Fruit fly (Drosophila melanogaster): ENCODE data around the gene slp2.

slp2 gene

DNA sequence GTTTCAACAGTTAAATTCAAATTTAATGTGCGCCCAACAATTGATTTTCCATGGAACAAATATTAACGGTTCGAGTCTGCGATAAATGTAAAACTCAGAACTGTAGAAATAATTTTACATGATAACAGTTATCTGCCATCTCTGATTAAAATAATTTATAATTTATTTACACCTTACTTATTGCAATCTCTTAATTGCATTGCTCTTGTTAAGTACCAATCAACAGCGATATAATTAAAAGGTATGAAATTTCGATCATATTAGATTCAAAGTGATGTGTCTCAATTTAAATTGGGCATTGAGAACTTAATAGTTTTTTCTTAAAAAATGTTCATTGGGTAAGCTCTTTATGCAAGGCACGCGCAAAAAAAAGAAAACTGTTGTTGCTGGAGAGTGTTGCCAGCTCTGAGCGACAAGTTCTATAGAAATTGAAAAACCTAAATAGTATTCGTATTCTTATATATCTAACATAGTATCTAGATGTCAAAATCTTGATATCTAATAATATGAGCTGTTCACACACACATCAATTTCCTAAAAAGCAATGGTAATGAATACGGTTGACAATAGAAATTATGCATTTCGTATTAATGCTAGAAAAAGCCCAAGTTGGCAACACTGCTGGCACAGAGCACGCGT lies 33.7 kb upstream of the slp2 start (continued):
- no peak for TF ChIP-seq CG11093 (GFP tag; IDR thresholded peaks at IDR 0.05)
- TF ChIP-seq CG11398 (GFP tag; optimal IDR thresholded peaks at IDR 0.05) = peak; percentile 31
- peak; percentile 39; the same call in 1 of the 2 replicates for TF ChIP-seq MBD-R2 (GFP tag; IDR thresholded peaks at IDR 0.05)
- TF ChIP-seq dysf (GFP tag; IDR thresholded peaks at IDR 0.05) = peak; percentile 76; the same call in 2 of the 3 replicates
- peak; percentile 84 for TF ChIP-seq CG8924 (tag; optimal IDR thresholded peaks at IDR 0.05)
- peak; percentile 11 for TF ChIP-seq her (GFP tag; optimal IDR thresholded peaks at IDR 0.05)
- TF ChIP-seq wdn (GFP tag; IDR thresholded peaks at IDR 0.05) = peak; percentile 40; the same call in 1 of the 2 replicates
- 0 out of 3 replicates have a peak, but pooled peaks have one; percentile 28 for TF ChIP-seq CG2199 (GFP tag; IDR thresholded peaks at IDR 0.05)
- TF ChIP-seq gsb-n (tag; optimal IDR thresholded peaks at IDR 0.05) = no peak
- TF ChIP-seq CG31224 (GFP tag; IDR thresholded peaks at IDR 0.05) = peak; percentile 45
- TF ChIP-seq pros (GFP tag; optimal IDR thresholded peaks at IDR 0.05) = no peak
- TF ChIP-seq pho (GFP tag; optimal IDR thresholded peaks at IDR 0.05) = peak; percentile 20
- TF ChIP-seq tgo (GFP tag; IDR thresholded peaks at IDR 0.05) = peak; percentile 53; the same call in 2 of the 3 replicates
- peak; percentile 52 for TF ChIP-seq sug (tag; optimal IDR thresholded peaks at IDR 0.05)
- peak; percentile 69 for TF ChIP-seq nmo (GFP tag; optimal IDR thresholded peaks at IDR 0.05)
- 0 out of 2 replicates have a peak, but pooled peaks have one; percentile 24 for TF ChIP-seq CG17612 (GFP tag; IDR thresholded peaks at IDR 0.05)
- TF ChIP-seq Sry-β (GFP tag; optimal IDR thresholded peaks at IDR 0.05) = peak; percentile 95
- TF ChIP-seq sima (GFP tag; optimal IDR thresholded peaks at IDR 0.05) = no peak
- TF ChIP-seq btn (GFP tag; optimal IDR thresholded peaks at IDR 0.05) = no peak
- peak; percentile 74 for TF ChIP-seq az2 (GFP tag; optimal IDR thresholded peaks at IDR 0.05)
- peak; percentile 69 for TF ChIP-seq GATAe (GFP tag; conservative IDR thresholded peaks at IDR 0.05)
- peak; percentile 80 for TF ChIP-seq grau (tag; optimal IDR thresholded peaks at IDR 0.05)
- TF ChIP-seq eyg (GFP tag; optimal IDR thresholded peaks at IDR 0.05) = peak; percentile 46
- TF ChIP-seq hb (GFP tag; IDR thresholded peaks at IDR 0.05; ENCODE audit: partially characterized antibody) = no peak
- TF ChIP-seq CG7928 (GFP tag; optimal IDR thresholded peaks at IDR 0.05) = peak; percentile 50
- TF ChIP-seq da (GFP tag; optimal IDR thresholded peaks at IDR 0.05) = no peak
- peak; percentile 94 for TF ChIP-seq row (GFP tag; IDR thresholded peaks at IDR 0.05)
- TF ChIP-seq phol (tag; optimal IDR thresholded peaks at IDR 0.05) = peak; percentile 58
- TF ChIP-seq ato (GFP tag; IDR thresholded peaks at IDR 0.05; ENCODE audit: partially characterized antibody) = no peak
- peak; percentile 13; the same call in 1 of the 2 replicates for TF ChIP-seq klu (GFP tag; IDR thresholded peaks at IDR 0.05)
- TF ChIP-seq jigr1 (GFP tag; IDR thresholded peaks at IDR 0.05) = 0 out of 3 replicates have a peak, but pooled peaks have one; percentile 49
- TF ChIP-seq grn (GFP tag; optimal IDR thresholded peaks at IDR 0.05) = peak; percentile 98
- peak; percentile 83 for TF ChIP-seq Rfx (GFP tag; IDR thresholded peaks at IDR 0.05)
- TF ChIP-seq CG14014 (GFP tag; IDR thresholded peaks at IDR 0.05) = peak; percentile 75
- TF ChIP-seq ssp (GFP tag; IDR thresholded peaks at IDR 0.05) = peak; percentile 48; the same call in 1 of the 2 replicates
- TF ChIP-seq HLH3B (GFP tag; IDR thresholded peaks at IDR 0.05) = peak; percentile 63
- TF ChIP-seq CG6765 (GFP tag; optimal IDR thresholded peaks at IDR 0.05) = peak; percentile 46
- peak; percentile 30 for TF ChIP-seq ATbp (GFP tag; optimal IDR thresholded peaks at IDR 0.05)
- TF ChIP-seq dati (GFP tag; IDR thresholded peaks at IDR 0.05) = 0 out of 2 replicates have a peak, but pooled peaks have one; percentile 43
- TF ChIP-seq sob (GFP tag; IDR thresholded peaks at IDR 0.05) = peak; percentile 66; the same call in 1 of the 2 replicates
- peak; percentile 55 for TF ChIP-seq tio (GFP tag; optimal IDR thresholded peaks at IDR 0.05)
- TF ChIP-seq CG10543 (GFP tag; optimal IDR thresholded peaks at IDR 0.05) = peak; percentile 74
- peak; percentile 52; the same call in 2 of the 3 replicates for TF ChIP-seq ken (GFP tag; IDR thresholded peaks at IDR 0.05)
- TF ChIP-seq CG7556 (GFP tag; optimal IDR thresholded peaks at IDR 0.05) = peak; percentile 28
- no peak for TF ChIP-seq CG4360 (GFP tag; IDR thresholded peaks at IDR 0.05)
- peak; percentile 62 for TF ChIP-seq trh (GFP tag; optimal IDR thresholded peaks at IDR 0.05)
- peak; percentile 61 to 72 for TF ChIP-seq bsh (GFP tag; optimal IDR thresholded peaks at IDR 0.05)
- TF ChIP-seq prd (optimal IDR thresholded peaks at IDR 0.05) = no peak
- TF ChIP-seq prd (GFP tag; IDR thresholded peaks at IDR 0.05) = peak; percentile 71
- TF ChIP-seq CG34376 (GFP tag; optimal IDR thresholded peaks at IDR 0.05) = peak; percentile 53
